Worm (Caenorhabditis elegans): ENCODE data around the gene srsx-34.

DNA sequence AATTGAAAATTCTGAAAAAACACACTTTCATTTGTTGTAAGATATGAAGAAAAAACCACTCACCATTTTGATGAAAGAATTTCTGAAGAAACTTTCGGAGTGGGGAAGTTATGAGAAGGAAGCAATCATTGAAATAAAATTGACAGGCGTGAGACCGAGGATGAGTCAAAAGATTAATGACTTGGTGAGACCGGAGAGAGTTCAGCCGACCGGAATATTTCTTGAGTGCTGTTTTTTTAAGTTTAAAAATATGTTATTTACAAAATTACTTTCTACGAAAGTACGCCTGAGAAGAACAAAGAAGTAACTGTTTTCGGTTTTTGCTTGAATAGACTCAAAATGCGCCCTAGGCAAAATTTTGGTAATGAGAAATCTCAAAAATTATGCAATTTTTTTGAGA is 20.5 kb downstream of the srsx-34 start, which contains the start of gene C25E10.10:
- TF ChIP-seq ztf-23 (GFP tag; IDR thresholded peaks at IDR 0.05) (no peak), med-1 (GFP tag; optimal IDR thresholded peaks at IDR 0.05; ENCODE audit: insufficient read depth) (no peak), klf-2 (GFP tag; conservative IDR thresholded peaks at IDR 0.05) (no peak), ref-1 (GFP tag; conservative IDR thresholded peaks at IDR 0.05) (no peak), flt-1 (GFP tag; IDR thresholded peaks at IDR 0.05) (no peak), ztf-29 (GFP tag; IDR thresholded peaks at IDR 0.05) (no peak)
